Worm (Caenorhabditis elegans) whole organism, dauer: Measurements from ENCODE around the gene pac-1.

Source experiments
- unc-62 ChIP-seq: sonication (generic microtip); optimal IDR thresholded peaks from 2 replicates; lab custom pipeline; 2017; ENCODE audit warnings: missing biosample characterization, missing genetic modification reagents, missing genetic modification characterization

pac-1 gene

DNA sequence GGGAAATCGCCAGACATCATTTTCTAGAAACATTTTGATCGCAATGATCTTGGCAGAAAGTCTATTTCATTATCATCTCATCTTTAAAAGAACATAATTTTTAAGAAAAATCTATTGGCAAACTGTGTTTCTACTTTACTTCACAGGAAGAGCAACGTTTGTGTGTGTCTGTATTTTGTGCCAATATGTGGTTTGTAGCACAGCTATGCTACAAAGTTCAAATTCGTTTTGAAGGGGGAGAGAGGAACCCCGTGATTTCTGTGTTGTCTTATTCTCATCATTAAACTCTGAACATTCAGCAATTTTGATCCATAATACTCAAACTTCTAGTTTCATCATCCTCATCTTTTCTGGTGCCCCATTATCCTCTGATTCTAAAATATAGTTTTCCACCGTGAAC lies 56.9 kb downstream of the pac-1 start:
- TF ChIP-seq unc-62 (GFP tag; lab: Kevin White, UChicago), result no peak

DNA sequence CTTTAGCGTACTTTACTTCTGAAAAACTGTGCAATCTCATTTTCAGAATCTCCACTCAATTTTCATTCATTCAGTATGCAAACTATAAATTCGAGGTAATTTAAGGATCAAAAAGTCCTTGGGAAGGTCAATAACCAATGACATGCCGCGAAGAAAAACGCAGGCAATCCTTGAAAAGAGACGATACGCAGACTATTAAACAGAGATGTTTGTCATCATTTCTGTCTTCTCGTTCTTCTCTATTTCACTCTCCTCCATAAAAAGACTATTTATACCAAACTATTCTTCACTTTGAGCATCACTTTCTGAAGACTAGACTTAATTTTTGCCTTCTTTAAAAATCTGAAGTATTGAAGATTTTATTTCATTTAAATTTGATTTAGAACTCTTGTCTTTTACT lies 57.3 kb downstream of the pac-1 start, which contains the start of gene C02D5.4:
C02D5.4 (plus strand) TSS at position 41 of the 400 bp plus-strand sequence.
- TF ChIP-seq unc-62 (GFP tag; lab: Kevin White, UChicago), result no peak

DNA sequence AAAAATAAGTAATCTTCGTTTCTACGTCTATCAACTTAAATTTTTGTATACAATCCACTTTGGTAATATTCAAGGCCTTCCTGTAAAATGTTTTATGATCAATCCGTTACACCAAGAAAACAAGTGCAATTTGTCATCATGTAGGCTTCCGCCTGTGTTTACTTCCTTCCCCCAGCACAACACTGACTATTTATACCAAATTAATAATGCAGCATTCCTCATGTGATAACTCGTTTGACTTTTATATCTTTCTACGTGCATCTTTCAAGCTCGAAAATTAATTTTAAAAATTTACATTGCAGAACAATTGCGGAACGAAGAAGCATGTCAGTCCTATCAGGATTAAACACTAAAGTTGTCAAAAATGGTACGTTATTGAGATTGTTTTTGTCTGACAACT lies 59.7 kb downstream of the pac-1 start, which contains the start of gene gsto-2:
gsto-2 (plus strand) TSS at position 301 of the 400 bp plus-strand sequence.
- TF ChIP-seq unc-62 (GFP tag; lab: Kevin White, UChicago), result no peak

DNA sequence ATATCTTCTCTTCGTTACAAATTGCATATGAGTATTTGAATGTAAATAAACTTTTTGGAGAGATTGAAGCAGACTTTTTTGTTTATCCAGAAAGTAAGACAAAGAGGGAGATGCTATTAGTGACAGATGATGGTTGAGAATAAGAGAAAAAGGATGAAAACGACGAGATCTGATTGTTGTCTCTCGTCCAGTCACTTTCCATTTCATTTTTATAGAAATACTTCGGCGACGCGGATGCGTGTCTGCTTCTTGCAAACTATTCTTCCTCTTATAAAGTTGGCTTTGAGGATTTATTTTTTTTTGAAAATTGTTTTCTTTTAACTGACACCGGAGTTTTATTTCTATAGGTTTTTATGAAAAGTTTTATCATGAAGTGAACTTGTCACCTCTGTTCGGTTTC lies 60.9 kb downstream of the pac-1 start:
- TF ChIP-seq unc-62 (GFP tag; lab: Kevin White, UChicago), result no peak

DNA sequence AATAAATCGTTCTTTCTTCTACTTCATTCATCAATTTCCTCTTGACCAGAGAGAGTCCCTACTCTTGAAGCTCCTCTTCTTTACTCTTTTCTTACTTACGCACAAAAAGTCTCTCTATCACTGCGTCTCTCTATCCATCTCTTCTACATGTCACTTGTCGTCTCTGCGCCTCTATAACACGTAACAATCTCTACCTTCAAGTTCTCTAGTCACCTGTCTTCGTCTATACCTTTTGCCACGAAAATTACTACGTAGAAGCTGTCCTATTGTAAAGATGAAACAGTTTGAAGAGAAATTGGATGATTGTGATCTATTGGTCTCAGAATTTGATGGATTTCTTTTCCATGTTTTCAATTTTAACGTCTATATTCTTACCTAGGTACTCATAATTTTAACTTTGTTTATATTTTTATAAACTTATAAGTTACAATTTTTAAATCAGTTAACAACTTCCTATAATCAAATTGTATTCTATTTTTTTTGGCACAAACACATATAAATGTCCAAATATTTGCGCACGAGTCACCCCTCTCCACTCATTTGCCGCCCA lies 62.1 kb downstream of the pac-1 start, which contains the start of gene C02D5.2:
C02D5.2 (plus strand) TSS at position 500 of the 550 bp plus-strand sequence.
- no peak for TF ChIP-seq unc-62 (GFP tag; lab: Kevin White, UChicago)

DNA sequence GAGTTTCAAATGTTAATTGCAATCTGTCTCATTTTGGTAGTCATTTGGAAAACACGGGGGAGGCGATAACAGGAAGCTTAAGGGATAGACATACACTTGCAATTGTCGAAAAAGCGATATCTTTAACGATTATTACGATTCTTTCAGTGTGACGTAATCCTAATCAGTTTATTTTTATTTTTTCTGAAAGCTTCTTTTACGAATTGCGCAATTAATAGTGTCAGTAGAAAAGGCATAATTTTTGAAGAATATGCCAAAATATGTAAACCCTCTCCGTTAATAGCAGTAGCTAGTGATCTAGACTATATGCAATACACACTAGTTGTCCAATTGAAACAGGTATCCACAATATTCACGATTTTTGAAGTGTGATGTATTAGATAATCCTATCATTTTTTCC lies 65.6 kb downstream of the pac-1 start:
- TF ChIP-seq unc-62 (GFP tag; lab: Kevin White, UChicago), result no peak

DNA sequence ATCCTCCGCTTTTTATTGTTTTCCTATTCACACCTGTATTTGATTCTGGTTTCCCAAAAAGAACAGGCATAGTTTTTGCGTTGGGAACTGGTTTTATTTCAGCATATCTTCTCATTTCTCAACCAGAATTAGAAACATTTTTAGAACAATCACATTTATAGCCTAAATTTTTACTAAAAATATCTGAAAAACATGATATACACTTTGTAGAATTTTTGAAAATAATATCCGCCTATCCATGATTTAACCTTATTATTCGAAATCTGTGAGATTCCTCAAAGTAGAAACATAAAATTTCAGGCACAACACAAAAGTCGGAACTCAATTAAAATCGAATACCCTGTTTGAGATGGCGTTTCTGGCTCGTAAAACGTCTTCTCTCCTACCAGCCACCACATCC lies 66.0 kb downstream of the pac-1 start, which contains the start of gene acdh-6:
acdh-6 (plus strand) TSS at position 301 of the 400 bp plus-strand sequence.
- no peak for TF ChIP-seq unc-62 (GFP tag; lab: Kevin White, UChicago)

DNA sequence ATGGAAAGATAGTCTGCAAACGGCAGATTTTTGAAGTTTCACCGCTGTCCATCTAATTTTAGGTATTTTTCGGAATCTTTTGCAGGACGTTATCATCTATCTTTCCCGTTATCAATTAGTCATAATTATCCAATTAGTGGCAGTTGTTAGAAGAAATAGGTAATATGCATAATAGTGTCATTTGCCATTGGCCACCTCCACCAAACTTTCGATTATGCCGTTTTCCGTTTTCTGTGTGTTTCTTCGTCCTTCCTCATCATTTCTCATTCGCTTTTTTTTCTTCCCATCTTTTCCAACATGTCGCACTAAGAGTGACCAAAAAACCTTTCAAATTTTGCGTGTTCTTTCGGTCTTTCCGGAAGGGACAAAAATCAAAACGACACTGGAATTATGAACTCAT lies 69.6 kb downstream of the pac-1 start:
- TF ChIP-seq unc-62 (GFP tag; lab: Kevin White, UChicago), result no peak
